Fruit fly (Drosophila melanogaster) whole organism: ENCODE data around the gene CG7724.

Experiments
- CG8478 ChIP-seq: fragments of >200 bp; optimal IDR thresholded peaks from 2 replicates; lab custom pipeline; 2018; ENCODE audit warnings: inconsistent platforms
- Dll ChIP-seq: fragments of >200 bp; optimal IDR thresholded peaks from 2 replicates; lab custom pipeline; 2017
- EcR ChIP-seq, 2 experiments: fragments of >200 bp; optimal IDR thresholded peaks; 2 replicates each; lab custom pipeline; 2017; ENCODE audit warnings: missing biosample characterization in 2 of 2, missing genetic modification characterization in 2 of 2, missing genetic modification reagents in 2 of 2
- pan ChIP-seq: fragments of >200 bp; optimal IDR thresholded peaks from 2 replicates; lab custom pipeline; 2017
- psq ChIP-seq: fragments of >200 bp; optimal IDR thresholded peaks from 2 replicates; lab custom pipeline; 2017
- usp ChIP-seq: fragments of >200 bp; optimal IDR thresholded peaks from 2 replicates; lab custom pipeline; 2017; ENCODE audit warnings: missing biosample characterization, missing genetic modification characterization, mixed read lengths

Gene CG7724

DNA sequence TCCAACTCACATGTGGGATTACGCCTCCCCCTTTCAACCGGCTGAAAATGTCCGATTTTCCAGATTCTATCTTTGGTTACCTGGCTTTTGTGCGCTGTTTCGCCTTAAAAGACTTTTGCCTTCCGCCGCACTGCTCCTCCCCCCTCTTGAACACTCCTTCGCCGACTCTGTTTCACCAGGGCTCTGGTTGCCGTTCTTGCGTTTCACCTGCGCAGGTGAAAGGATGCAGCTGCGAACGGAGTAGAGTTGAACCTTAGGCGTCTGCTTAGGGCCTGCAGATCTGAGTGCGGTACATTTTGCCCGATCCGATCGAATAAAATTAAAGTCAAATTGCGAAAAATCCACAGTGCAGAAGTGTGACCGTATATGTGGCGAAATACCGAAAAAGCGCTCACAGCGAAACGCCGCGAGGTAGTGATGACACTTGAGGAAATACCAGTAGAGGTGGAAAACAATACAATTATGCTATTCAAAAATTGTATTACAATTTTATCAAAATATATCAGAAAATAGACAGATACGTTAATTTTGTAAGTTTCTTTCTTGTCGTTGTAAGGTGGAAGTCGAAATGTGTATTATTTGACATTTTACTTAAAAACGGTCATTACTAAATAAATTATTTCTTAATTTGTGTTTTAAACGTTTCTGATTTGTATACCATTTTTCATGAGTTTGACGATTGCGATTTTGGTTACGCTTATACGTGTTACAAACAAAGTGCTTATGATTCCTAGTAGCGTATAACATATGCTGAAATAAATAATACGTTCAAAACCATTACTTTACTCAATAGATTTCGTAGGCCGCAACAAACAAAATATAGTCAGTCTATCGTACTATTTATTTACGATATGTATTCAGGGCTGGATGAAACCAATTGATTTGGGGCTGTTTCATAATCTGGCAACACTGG lies 39.5 kb upstream of the CG7724 start, which contains the start of the genes CG6664 and CG7728:
Gene CG6664 (minus strand): TSS at position 518 of the 913 bp plus-strand sequence.
Gene CG7728 (plus strand): TSS at position 874 of the 913 bp plus-strand sequence.
- no peak for TF ChIP-seq usp (GFP tag; lab: Kevin White, UChicago)
- no peak for TF ChIP-seq psq (lab: Kevin White, UChicago)
- TF ChIP-seq CG8478 (lab: Kevin White, UChicago) = no peak
- no peak for TF ChIP-seq pan (lab: Kevin White, UChicago)
- no peak for TF ChIP-seq EcR (GFP tag; optimal IDR thresholded peaks at IDR 0.05; lab: Kevin White, UChicago)
- TF ChIP-seq Dll = no peak

DNA sequence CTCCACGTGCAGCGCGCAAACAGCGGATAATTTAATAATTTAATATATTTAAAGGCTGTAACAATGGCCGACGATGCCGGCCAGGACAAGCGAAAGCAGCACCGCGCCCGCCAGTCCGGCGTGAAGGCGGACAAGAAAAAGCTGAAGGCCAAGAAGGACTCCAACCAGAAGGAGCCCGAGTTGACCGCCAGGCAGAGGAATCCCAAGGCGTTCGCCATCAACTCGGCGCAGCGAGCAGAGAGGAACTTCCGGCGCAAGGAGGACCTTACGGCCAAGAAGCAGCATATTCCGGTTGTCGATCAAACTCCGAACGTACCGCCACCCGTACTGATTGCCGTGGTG lies 38.9 kb upstream of the CG7724 start:
- TF ChIP-seq Dll = peak; percentile 24
- no peak for TF ChIP-seq CG8478 (lab: Kevin White, UChicago)
- TF ChIP-seq pan (lab: Kevin White, UChicago) = no peak

DNA sequence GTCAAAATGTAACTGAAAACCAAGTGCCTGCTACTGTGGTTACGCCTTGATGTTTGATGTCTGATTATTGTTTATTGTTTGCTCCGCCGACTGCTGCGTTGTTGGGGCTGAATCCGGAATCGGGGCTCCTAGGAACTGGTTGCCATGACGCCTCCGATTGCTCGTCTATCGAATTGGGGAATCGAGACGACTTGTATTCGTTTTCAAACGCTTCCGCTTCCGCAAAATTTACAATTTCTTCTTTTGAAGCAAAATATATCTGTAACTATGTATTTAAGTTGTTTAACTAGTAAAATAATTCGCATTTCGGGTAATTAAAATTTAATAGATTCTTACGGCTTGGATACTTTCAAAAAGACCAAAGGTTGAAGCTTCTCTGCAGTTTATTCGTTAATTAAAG lies 32.7 kb upstream of the CG7724 start, which contains the start of gene CG6652:
Gene CG6652 (minus strand): TSS at position 101 of the 400 bp plus-strand sequence.
- TF ChIP-seq usp (GFP tag; lab: Kevin White, UChicago) (no peak), psq (lab: Kevin White, UChicago) (no peak), CG8478 (lab: Kevin White, UChicago) (no peak), Dll (no peak), EcR (GFP tag; optimal IDR thresholded peaks at IDR 0.05; lab: Kevin White, UChicago) (no peak), pan (lab: Kevin White, UChicago) (no peak)

DNA sequence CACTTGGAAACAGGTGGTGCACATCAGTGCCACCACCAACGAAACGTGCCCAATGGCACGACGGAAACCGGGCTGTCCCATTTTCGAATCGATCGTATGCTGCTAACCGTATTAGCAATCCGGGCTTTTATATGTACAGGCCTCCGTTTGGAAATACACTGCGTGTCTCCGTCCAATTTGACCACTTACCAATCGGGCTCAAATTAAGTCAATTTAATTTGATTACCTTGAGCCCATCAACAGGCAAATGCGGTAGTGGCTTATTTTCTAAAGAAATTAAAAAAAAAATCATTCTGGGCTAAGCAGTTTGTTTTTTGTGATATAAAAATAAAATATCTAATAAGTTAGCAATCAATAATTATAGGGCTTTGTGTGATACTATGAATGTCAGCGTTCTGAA lies 31.8 kb upstream of the CG7724 start, which contains the start of gene a10:
Gene a10 (minus strand): TSS at position 101 of the 400 bp plus-strand sequence.
- TF ChIP-seq psq (lab: Kevin White, UChicago) (no peak), CG8478 (lab: Kevin White, UChicago) (no peak), pan (lab: Kevin White, UChicago) (no peak), EcR (GFP tag; optimal IDR thresholded peaks at IDR 0.05; lab: Kevin White, UChicago) (no peak)

DNA sequence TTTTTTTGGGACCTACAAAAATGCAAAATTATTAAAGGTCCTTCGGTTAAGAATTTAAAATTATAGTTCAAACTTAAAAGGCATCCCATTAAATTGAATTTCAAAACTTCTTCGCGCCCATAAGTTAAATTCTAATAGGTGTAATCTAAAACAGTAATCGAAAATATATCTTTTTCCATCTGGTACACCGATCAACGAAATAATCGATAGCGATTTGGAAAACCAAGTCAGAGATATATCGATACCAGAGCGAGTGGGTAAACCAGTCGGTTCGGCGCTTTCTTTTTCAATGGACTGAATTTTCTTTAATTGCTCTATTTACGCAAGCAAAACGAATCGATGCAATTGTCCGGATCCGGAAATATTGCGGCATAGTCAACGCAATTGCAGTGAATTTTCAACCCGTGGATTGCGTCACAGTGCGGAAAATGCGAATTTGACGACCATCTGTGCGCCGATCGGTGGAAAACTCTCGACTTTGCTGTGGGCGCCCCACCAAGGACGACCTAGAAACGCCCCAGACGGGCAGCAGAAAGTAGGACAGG lies 31.2 kb upstream of the CG7724 start, which contains the start of gene Fit2:
Gene Fit2 (plus strand): TSS at position 234 of the 545 bp plus-strand sequence.
- no peak for TF ChIP-seq EcR (GFP tag; optimal IDR thresholded peaks at IDR 0.05; lab: Kevin White, UChicago)

DNA sequence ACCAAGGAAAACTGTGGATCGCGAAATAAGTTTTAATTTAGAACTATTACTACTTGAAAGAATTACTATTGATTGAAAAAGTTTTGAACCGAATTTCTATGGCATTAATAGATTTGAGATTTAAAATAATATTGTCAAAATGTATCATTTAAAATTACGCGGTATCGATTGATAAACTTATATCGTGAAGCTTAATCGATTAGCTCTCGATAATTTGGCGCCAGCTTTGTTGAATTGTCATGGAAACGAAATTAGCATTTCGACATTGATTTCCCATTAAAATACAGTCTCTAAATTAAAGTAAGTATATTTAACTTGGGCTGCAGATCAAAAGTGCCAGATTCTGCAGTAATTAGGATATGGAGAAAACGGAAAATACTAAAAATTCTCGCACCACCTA lies 28.1 kb upstream of the CG7724 start, which contains the start of gene CG7730:
Gene CG7730 (plus strand): TSS at position 206 of the 400 bp plus-strand sequence.
- no peak for TF ChIP-seq psq (lab: Kevin White, UChicago)

DNA sequence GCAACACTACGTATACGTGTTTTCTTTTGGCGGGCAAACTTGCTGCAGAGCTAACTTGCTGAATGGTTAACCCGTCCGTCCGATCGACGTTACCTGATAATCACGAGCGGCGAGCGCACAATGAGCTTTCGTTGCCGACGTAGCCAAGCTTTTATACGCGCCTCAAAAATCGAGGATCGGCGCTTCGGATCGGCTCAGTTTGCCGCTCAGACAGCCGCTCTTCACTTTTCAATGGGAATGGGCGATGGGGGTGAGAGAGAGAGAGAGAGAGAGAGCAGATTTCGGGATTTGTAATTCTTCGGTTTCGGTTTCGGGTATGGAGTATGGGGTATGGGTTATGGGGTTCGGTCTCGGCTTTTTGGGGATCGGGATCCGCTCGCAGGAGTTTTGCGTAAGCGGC lies 23.4 kb upstream of the CG7724 start, which contains the start of gene Ilp8:
Gene Ilp8 (minus strand): TSS at position 110 of the 400 bp plus-strand sequence.
- no peak for TF ChIP-seq EcR (GFP tag; optimal IDR thresholded peaks at IDR 0.05; lab: Kevin White, UChicago)
- peak; percentile 63 for TF ChIP-seq Dll
- no peak for TF ChIP-seq CG8478 (lab: Kevin White, UChicago)
- TF ChIP-seq usp (GFP tag; lab: Kevin White, UChicago) = no peak
- no peak for TF ChIP-seq pan (lab: Kevin White, UChicago)
- TF ChIP-seq psq (lab: Kevin White, UChicago) = no peak

DNA sequence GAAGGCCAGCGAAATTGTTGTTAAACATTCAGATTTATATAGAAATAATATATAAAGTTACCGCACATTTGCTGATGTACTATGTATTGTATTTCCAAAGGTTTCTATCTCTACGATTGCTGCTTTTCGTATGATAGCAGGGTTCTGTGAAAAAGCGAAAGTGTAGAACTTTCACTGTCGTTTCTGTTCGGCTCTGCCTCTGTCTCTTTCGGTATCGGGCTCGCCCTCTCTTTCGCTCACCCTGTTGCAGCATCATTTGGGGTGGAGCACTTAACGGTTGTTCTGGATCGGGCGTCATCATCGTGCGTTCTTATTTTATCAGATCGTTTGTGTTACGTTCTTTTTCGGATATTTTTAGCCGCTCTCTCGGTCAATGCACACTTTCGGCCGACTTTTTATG lies 22.1 kb upstream of the CG7724 start:
- TF ChIP-seq Dll = no peak
- TF ChIP-seq usp (GFP tag; lab: Kevin White, UChicago) = no peak
- no peak for TF ChIP-seq EcR (GFP tag; optimal IDR thresholded peaks at IDR 0.05; lab: Kevin White, UChicago)
- TF ChIP-seq CG8478 (lab: Kevin White, UChicago) = no peak
- no peak for TF ChIP-seq psq (lab: Kevin White, UChicago)
- no peak for TF ChIP-seq pan (lab: Kevin White, UChicago)

DNA sequence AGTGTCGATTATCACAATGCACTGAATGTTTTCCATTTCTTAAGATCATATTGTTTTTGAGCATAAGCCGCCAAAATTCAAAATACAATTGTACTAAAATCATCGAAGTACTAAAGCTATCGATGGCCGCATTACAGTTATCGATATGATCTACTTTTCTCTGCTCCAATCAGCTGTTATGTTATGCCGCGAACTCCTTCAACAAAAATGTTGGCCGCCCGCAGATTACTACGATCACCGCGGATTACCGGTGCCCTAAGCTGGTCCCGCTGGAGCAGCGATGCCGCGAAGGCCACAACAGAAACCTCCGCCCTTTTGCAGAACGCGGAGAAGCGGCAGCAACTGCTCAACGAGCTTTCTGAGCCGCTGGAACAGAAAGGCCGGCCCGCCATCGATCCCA lies 19.9 kb upstream of the CG7724 start, which contains the start of gene beg:
Gene beg (plus strand): TSS at position 177 of the 400 bp plus-strand sequence.
- TF ChIP-seq usp (GFP tag; lab: Kevin White, UChicago) (no peak), CG8478 (lab: Kevin White, UChicago) (no peak), Dll (no peak), psq (lab: Kevin White, UChicago) (no peak), EcR (GFP tag; optimal IDR thresholded peaks at IDR 0.05; lab: Kevin White, UChicago) (no peak), pan (lab: Kevin White, UChicago) (no peak)

DNA sequence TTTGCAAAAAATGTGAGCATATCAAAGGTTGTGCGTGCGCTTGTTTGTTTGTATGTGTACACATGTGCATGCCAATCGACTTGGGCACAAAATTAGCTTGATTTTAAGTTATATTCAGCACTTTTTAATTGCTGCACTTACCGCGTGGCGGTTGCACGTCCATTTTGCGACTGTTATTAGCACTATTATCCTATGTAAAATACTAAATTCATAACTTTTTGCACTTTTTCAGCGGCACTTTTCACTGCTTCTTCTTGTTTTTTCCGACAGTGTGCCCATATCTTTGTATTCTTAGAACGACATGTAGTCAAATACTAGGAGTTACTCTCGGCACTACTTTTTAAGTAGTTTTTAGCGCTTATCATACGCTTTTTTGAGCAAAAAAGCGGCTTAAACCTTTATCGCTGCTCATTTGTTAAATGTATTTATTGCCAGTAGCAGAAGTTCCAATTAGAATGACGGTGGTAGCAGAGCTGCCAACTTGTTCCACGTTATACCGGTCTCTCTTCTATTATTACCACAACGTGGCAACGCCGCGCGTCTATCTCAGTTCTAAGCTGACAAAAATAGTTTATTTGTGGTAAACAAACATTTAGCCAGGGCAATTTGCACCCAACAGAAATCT lies 13.0 kb upstream of the CG7724 start, which contains the start of the genes scaf6 and Papst2:
Gene scaf6 (minus strand): TSS at position 278 of the 625 bp plus-strand sequence.
Gene Papst2 (plus strand): TSS at position 501 of the 625 bp plus-strand sequence.
- TF ChIP-seq psq (lab: Kevin White, UChicago) = no peak
- TF ChIP-seq usp (GFP tag; lab: Kevin White, UChicago) = no peak
- TF ChIP-seq CG8478 (lab: Kevin White, UChicago) = no peak
- no peak for TF ChIP-seq EcR (GFP tag; optimal IDR thresholded peaks at IDR 0.05; lab: Kevin White, UChicago)
- no peak for TF ChIP-seq pan (lab: Kevin White, UChicago)
- TF ChIP-seq Dll = no peak

DNA sequence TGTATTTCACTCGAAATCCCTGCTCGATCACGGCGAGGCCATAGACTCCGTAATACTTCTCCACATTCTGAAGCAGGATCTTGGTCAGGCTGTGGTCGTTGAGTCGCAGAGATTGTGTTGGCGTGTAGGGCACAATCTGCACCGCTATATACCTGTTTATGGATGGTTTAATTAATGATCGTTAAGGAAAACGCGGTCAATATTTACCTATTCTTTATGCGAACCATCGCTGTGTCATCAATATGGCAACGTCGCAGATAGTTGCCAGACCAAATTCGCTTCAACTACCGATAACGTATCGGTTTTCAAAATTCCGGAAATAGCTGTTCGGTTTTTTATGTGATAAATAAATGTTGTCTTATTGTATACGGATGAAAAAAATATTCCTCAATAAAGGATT lies 10.6 kb upstream of the CG7724 start, which contains the start of gene Pop5:
Gene Pop5 (minus strand): TSS at position 240 of the 400 bp plus-strand sequence.
- no peak for TF ChIP-seq psq (lab: Kevin White, UChicago)
- TF ChIP-seq pan (lab: Kevin White, UChicago) = no peak
- no peak for TF ChIP-seq Dll
- TF ChIP-seq CG8478 (lab: Kevin White, UChicago) = no peak
- no peak for TF ChIP-seq usp (GFP tag; lab: Kevin White, UChicago)
- no peak for TF ChIP-seq EcR (GFP tag; optimal IDR thresholded peaks at IDR 0.05; lab: Kevin White, UChicago)
